Fruit fly (Drosophila melanogaster): ENCODE data around the gene CG14085.

DNA sequence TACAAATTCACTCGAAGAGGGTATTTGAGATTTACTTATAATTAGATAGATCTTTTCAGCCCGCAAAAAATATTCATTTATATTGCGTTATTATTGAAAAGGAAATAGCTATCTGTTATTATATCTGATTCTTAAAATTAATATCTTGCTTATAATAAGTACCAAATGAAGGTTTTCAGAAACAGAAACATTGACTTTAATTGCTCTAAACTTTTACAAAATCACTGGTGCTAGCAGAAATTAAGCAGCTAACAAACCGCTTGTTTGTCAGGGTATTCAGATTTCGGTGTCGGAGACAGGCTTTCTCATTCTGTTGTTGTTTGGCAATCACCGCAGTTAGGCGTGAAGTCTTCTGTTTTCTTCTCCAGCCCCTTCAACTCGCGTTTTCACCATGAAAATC lies 47.5 kb downstream of the CG14085 start:
- TF ChIP-seq CTCF (optimal IDR thresholded peaks at IDR 0.05) (no peak), CG8478 (optimal IDR thresholded peaks at IDR 0.05) (no peak)
